Fruit fly (Drosophila melanogaster): ENCODE results near the gene CG1965.

DNA sequence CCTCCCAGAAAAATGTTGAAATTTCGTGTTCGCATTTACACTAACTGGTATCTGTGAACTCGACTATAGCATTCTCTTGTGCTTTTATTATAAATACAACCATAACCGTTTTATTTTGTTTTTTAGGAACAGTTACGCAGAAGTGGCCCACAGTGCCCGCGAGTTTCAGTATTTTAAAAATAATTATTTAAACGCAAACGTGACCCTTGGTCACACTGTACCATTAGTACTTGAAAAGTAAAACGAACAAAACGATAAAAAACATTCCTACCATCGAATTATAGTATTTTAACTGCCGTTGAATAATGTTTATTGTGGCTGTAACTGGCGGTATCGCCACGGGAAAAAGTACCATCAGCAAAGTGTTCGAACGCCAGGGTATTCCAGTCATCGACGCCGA is 14.8 kb downstream of the CG1965 start, which contains the start of gene Dpck:
- TF ChIP-seq gl (tag; optimal IDR thresholded peaks at IDR 0.05) = peak; percentile 71
- peak; percentile 22 for TF ChIP-seq CG15710 (tag; optimal IDR thresholded peaks at IDR 0.05)
- TF ChIP-seq rn (GFP tag; IDR thresholded peaks at IDR 0.05) = no peak
- no peak for TF ChIP-seq EcR (GFP tag; optimal IDR thresholded peaks at IDR 0.05)
